Worm (Caenorhabditis elegans) whole organism, midembryonic: ENCODE measurements around the gene snf-9.

Source experiments
- flt-1 ChIP-seq: fragments of 200-800 bp; sonication (Bioruptor generic); IDR thresholded peaks from 2 replicates; pipeline ENCODE4 v1.3.6; 2022; ENCODE audit warnings: missing genetic modification characterization, missing compliant biosample characterization
- klf-2 ChIP-seq: fragments of 200-800 bp; sonication (Bioruptor generic); conservative IDR thresholded peaks from 2 replicates; pipeline ENCODE4 v1.3.6; 2022; ENCODE audit warnings: missing genetic modification reagents, missing genetic modification characterization, missing compliant biosample characterization
- med-1 ChIP-seq: sonication (generic microtip); optimal IDR thresholded peaks from 2 replicates; lab custom pipeline; 2017; ENCODE audit warnings: missing genetic modification characterization, mild to moderate bottlenecking, missing compliant biosample characterization, antibody characterized with exemption, missing genetic modification reagents; ENCODE audit not compliant: insufficient read depth
- ref-1 ChIP-seq: fragments of 200-800 bp; sonication (Bioruptor generic); conservative IDR thresholded peaks from 2 replicates; pipeline ENCODE4 v1.3.6; 2022; ENCODE audit warnings: missing genetic modification reagents, missing genetic modification characterization, missing compliant biosample characterization
- tab-1 ChIP-seq: fragments of 200-800 bp; sonication (Bioruptor generic); IDR thresholded peaks from 2 replicates; pipeline ENCODE4 v1.3.6; 2022; ENCODE audit warnings: missing genetic modification characterization, missing compliant biosample characterization
- ztf-29 ChIP-seq: fragments of 200-800 bp; sonication (Bioruptor generic); IDR thresholded peaks from 2 replicates; pipeline ENCODE4 v1.3.6; 2022; ENCODE audit warnings: missing genetic modification reagents, missing genetic modification characterization, missing compliant biosample characterization

ce11 chrIV:17285263-17285662 is 26.7 kb upstream of the snf-9 start:
- TF ChIP-seq tab-1 (no peak), ref-1 (GFP tag; lab: Robert Waterston, UW) (no peak), med-1 (GFP tag; lab: Kevin White, UChicago) (no peak), klf-2 (GFP tag; lab: Robert Waterston, UW) (no peak), flt-1 (GFP tag; lab: Robert Waterston, UW) (no peak), ztf-29 (GFP tag; lab: Robert Waterston, UW) (no peak)
